Worm (Caenorhabditis elegans): ENCODE results near the gene pfd-4.
A peak's percentile ranks its signal among the peaks of the same experiment; 100 is the strongest.

The pfd-4 gene

ce11 chrIV:11315688-11316087 lies 681 bp downstream of the pfd-4 start:
- TF ChIP-seq hsf-1 (GFP tag; IDR thresholded peaks at IDR 0.05) (peak; percentile 51; the same call in 1 of the 2 replicates), cebp-2 (GFP tag; IDR thresholded peaks at IDR 0.05) (no peak)

DNA sequence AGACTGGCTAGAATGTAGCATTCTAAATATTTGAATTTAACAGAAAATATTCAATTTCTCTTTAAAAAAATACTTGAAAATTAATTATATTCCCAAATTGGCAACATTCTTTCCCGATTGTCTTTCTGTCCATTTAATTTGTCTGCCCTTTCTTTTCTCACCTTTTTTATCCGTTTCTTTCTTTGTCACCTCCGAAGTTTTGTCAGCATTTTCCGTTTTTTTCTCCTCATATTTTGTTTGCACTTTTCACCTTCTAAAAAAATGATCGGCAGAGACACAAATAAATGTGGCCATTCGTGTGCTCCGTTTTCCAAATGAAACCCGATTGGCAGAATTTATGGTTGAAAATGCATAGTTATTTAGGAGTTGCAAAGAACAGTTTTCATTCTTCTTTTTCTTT lies 1.1 kb downstream of the pfd-4 start:
- TF ChIP-seq ztf-25 (GFP tag; IDR thresholded peaks at IDR 0.05): no peak
- no peak for TF ChIP-seq nhr-90 (tag; optimal IDR thresholded peaks at IDR 0.05)
- no peak for TF ChIP-seq egl-44 (GFP tag; IDR thresholded peaks at IDR 0.05)
- TF ChIP-seq nhr-80 (tag; optimal IDR thresholded peaks at IDR 0.05): peak; percentile 5
- no peak for TF ChIP-seq rec-8 (tag; optimal IDR thresholded peaks at IDR 0.05)

DNA sequence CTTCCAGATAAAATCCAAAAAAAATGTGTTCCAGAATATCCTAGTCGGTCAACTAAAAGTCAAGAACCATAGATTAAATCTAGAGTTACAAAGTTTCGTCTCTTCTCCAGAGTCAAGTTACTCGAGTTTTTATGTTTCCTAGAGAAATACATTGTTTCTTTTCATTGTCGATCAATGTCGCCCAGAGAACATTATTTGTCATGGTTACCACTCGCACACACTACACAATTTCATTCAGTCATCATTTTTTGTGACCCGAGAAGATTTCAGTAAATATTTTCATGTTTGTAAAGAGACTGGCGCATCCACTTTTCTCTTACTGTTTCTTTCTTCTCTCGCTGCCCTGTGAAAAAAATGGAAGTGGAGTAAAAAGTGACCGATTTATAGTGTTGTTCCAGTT lies 1.6 kb downstream of the pfd-4 start:
- TF ChIP-seq rec-8 (tag; optimal IDR thresholded peaks at IDR 0.05) (no peak), ccch-3 (GFP tag; optimal IDR thresholded peaks at IDR 0.05) (no peak), ztf-22 (GFP tag; optimal IDR thresholded peaks at IDR 0.05) (no peak), hrde-1 (tag; optimal IDR thresholded peaks at IDR 0.05; ENCODE audit: borderline replicate concordance) (no peak), pbrm-1 (GFP tag; IDR thresholded peaks at IDR 0.05) (no peak), unc-130 (GFP tag; optimal IDR thresholded peaks at IDR 0.05) (no peak), unc-62 (GFP tag; optimal IDR thresholded peaks at IDR 0.05) (no peak), lir-1 (GFP tag; conservative IDR thresholded peaks at IDR 0.05) (no peak), bed-2 (GFP tag; IDR thresholded peaks at IDR 0.05) (no peak), chd-7 (tag; optimal IDR thresholded peaks at IDR 0.05) (no peak), pha-4 (tag; optimal IDR thresholded peaks at IDR 0.05) (no peak)

DNA sequence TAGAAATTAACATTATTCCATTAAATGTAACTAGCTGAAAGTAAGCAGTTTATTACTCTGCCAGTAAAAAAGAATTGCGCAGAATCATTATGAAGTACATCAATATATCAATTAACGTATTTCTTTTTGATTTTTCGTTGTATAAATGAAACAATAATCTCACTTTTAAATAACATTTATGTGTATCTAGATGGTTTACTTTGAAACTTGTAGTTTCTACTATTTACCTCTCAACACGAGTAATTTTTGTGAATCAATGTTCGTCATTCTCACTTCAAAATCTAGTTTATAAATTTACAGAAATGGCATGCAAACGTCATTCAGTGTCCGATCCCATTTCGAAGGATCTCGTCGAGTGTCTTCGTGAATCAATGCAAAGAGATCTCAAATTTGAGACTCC lies 2.1 kb downstream of the pfd-4 start, which contains the start of gene gspd-1:
TSS of gene gspd-1 (plus strand) at position 301 of the 400 bp plus-strand sequence.
- TF ChIP-seq ceh-91 (GFP tag; IDR thresholded peaks at IDR 0.05): no peak

ce11 chrIV:11319884-11320362 lies 4.9 kb downstream of the pfd-4 start, which contains the start of gene B0035.18:
Gene B0035.18 (plus strand): TSS chrIV:11320312.
- TF ChIP-seq D2030.7 (GFP tag; IDR thresholded peaks at IDR 0.05) (peak; percentile 30; the same call in 1 of the 2 replicates), madf-10 (tag; optimal IDR thresholded peaks at IDR 0.05) (no peak), bed-2 (GFP tag; IDR thresholded peaks at IDR 0.05) (no peak), snpc-1.3 (tag; optimal IDR thresholded peaks at IDR 0.05; ENCODE audit: insufficient read depth) (peak; percentile 9), lsl-1 (GFP tag; optimal IDR thresholded peaks at IDR 0.05) (peak; percentile 89), snpc-3.4 (tag; optimal IDR thresholded peaks at IDR 0.05) (peak; percentile 53), hmg-1.2 (GFP tag; IDR thresholded peaks at IDR 0.05) (peak; percentile 11; the same call in 1 of the 2 replicates), madf-3 (GFP tag; IDR thresholded peaks at IDR 0.05) (peak; percentile 91)

ce11 chrIV:11320500-11320899 lies 5.5 kb downstream of the pfd-4 start, which contains the start of gene edg-1:
Gene edg-1 (plus strand): TSS chrIV:11320800.
- TF ChIP-seq F49E8.2 (tag; optimal IDR thresholded peaks at IDR 0.05; ENCODE audit: insufficient read depth) (peak; percentile 7), nhr-27 (tag; optimal IDR thresholded peaks at IDR 0.05) (no peak)

- peak; percentile 82 for TF ChIP-seq hrde-1 (tag; optimal IDR thresholded peaks at IDR 0.05; ENCODE audit: borderline replicate concordance)
- peak; percentile 61; the same call in 1 of the 2 replicates for TF ChIP-seq hsf-1 (GFP tag; IDR thresholded peaks at IDR 0.05)
- no peak for TF ChIP-seq snpc-4 (GFP tag; optimal IDR thresholded peaks at IDR 0.05)
- TF ChIP-seq snpc-4 (tag; optimal IDR thresholded peaks at IDR 0.05): peak in 1 of 4 experiments; percentile 25
- 0 out of 2 replicates have a peak, but pooled peaks have one; percentile 43 for TF ChIP-seq ztf-25 (GFP tag; IDR thresholded peaks at IDR 0.05)
- TF ChIP-seq mcd-1 (GFP tag; IDR thresholded peaks at IDR 0.05): 0 out of 2 replicates have a peak, but pooled peaks have one; percentile 18
- no peak for TF ChIP-seq nfya-2 (GFP tag; IDR thresholded peaks at IDR 0.05)
- no peak for TF ChIP-seq atf-7 (tag; optimal IDR thresholded peaks at IDR 0.05)
- 0 out of 2 replicates have a peak, but pooled peaks have one; percentile 27 for TF ChIP-seq ceh-100 (GFP tag; IDR thresholded peaks at IDR 0.05)
- peak; percentile 71; the same call in 1 of the 2 replicates for TF ChIP-seq attf-6 (GFP tag; IDR thresholded peaks at IDR 0.05)
- peak; percentile 79 for TF ChIP-seq ekl-4 (GFP tag; IDR thresholded peaks at IDR 0.05)
- TF ChIP-seq madf-6 (GFP tag; IDR thresholded peaks at IDR 0.05): peak; percentile 64
- peak; percentile 34 for TF ChIP-seq hmg-1.2 (GFP tag; IDR thresholded peaks at IDR 0.05)
- peak; percentile 37; the same call in 1 of the 2 replicates for TF ChIP-seq F33H1.4 (GFP tag; IDR thresholded peaks at IDR 0.05)
Observed at ce11 chrIV:11323666-11324065, 8.7 kb downstream of the pfd-4 start.
